Fruit fly (Drosophila melanogaster) whole organism, pupa: ENCODE data around the gene CG3704.

Experiments
- CG12605 ChIP-seq: fragments of 200-800 bp; sonication (Bioruptor generic); IDR thresholded peaks from 2 replicates; pipeline ENCODE4 v1.3.6; 2022; ENCODE audit warnings: missing biosample characterization, missing genetic modification characterization
- CG13204 ChIP-seq: fragments of 200-800 bp; sonication (Bioruptor generic); optimal IDR thresholded peaks from 2 replicates; lab custom pipeline; 2018; ENCODE audit warnings: missing biosample characterization, mild to moderate bottlenecking, missing genetic modification characterization, moderate library complexity
- CG15710 ChIP-seq: fragments of 200-800 bp; sonication (Bioruptor generic); optimal IDR thresholded peaks from 2 replicates; lab custom pipeline; 2018; ENCODE audit warnings: missing biosample characterization, mild to moderate bottlenecking, missing genetic modification characterization, moderate library complexity
- CG32121 ChIP-seq: fragments of 200-800 bp; sonication (Bioruptor generic); IDR thresholded peaks from 2 replicates; pipeline ENCODE4 v1.3.6; 2022; ENCODE audit warnings: missing biosample characterization, missing genetic modification characterization
- EcR ChIP-seq: fragments of 200-800 bp; sonication (Bioruptor generic); optimal IDR thresholded peaks from 3 replicates; lab custom pipeline; 2019; ENCODE audit warnings: missing biosample characterization, missing genetic modification characterization, mild to moderate bottlenecking, moderate library complexity, missing genetic modification reagents
- Pif1B ChIP-seq: fragments of 200-800 bp; sonication (Bioruptor generic); optimal IDR thresholded peaks from 3 replicates; lab custom pipeline; 2016; ENCODE audit warnings: missing biosample characterization, missing genetic modification characterization

- TF ChIP-seq Pif1B (no peak), EcR (GFP tag; lab: Kevin White, UChicago) (peak; percentile 73), CG32121 (GFP tag; lab: Robert Waterston, UW) (no peak), CG12605 (GFP tag; lab: Robert Waterston, UW) (no peak), CG15710 (tag; lab: Kevin White, UChicago) (no peak), CG13204 (GFP tag; lab: Kevin White, UChicago) (no peak)
Measured at dm6 chrX:946162-946561, 5.6 kb upstream of the CG3704 start.
